Worm (Caenorhabditis elegans) whole organism, young adult: Measurements from ENCODE around the gene tmbi-4.
A peak's percentile ranks its signal among the peaks of the same experiment; 100 is the strongest.

Source experiments
- B0261.1 ChIP-seq: sonication (generic microtip); optimal IDR thresholded peaks from 2 replicates; lab custom pipeline; 2016; ENCODE audit warnings: mild to moderate bottlenecking, missing genetic modification characterization, moderate library complexity, missing compliant biosample characterization
- B0336.3 ChIP-seq: fragments of 200-800 bp; sonication (Bioruptor generic); IDR thresholded peaks from 2 replicates; pipeline ENCODE4 v1.3.6; 2022; ENCODE audit warnings: missing genetic modification characterization, missing compliant biosample characterization
- C17E4.6 ChIP-seq: fragments of 200-800 bp; sonication (Bioruptor generic); IDR thresholded peaks from 2 replicates; pipeline ENCODE4 v1.3.6; 2022; ENCODE audit warnings: missing genetic modification reagents, missing genetic modification characterization, missing compliant biosample characterization
- F22D6.2 ChIP-seq: sonication (generic microtip); optimal IDR thresholded peaks from 2 replicates; lab custom pipeline; 2016; ENCODE audit warnings: mild to moderate bottlenecking, missing genetic modification characterization, missing compliant biosample characterization
- F23B12.7 ChIP-seq: sonication (generic microtip); optimal IDR thresholded peaks from 2 replicates; lab custom pipeline; 2017; ENCODE audit warnings: missing genetic modification characterization, mild to moderate bottlenecking, missing compliant biosample characterization, antibody characterized with exemption, moderate library complexity; ENCODE audit not compliant: insufficient read depth
- F33H1.4 ChIP-seq: fragments of 200-800 bp; sonication (Bioruptor generic); IDR thresholded peaks from 2 replicates; pipeline ENCODE4 v1.3.6; 2022; ENCODE audit warnings: missing genetic modification reagents, missing genetic modification characterization, missing compliant biosample characterization
- F39B2.1 ChIP-seq: fragments of 200-800 bp; sonication (Bioruptor generic); IDR thresholded peaks from 2 replicates; pipeline ENCODE4 v1.3.6; 2022; ENCODE audit warnings: missing genetic modification reagents, missing genetic modification characterization, missing compliant biosample characterization
- F55B11.4 ChIP-seq: sonication (generic microtip); optimal IDR thresholded peaks from 2 replicates; lab custom pipeline; 2016; ENCODE audit warnings: missing compliant biosample characterization, missing genetic modification characterization, borderline replicate concordance; ENCODE audit not compliant: insufficient read depth
- ZK185.1 ChIP-seq: sonication (generic microtip); optimal IDR thresholded peaks from 2 replicates; lab custom pipeline; 2016; ENCODE audit warnings: mild to moderate bottlenecking, missing genetic modification characterization, missing compliant biosample characterization; ENCODE audit not compliant: poor library complexity, severe bottlenecking
- aptf-2 ChIP-seq: fragments of 200-800 bp; sonication (Bioruptor generic); conservative IDR thresholded peaks from 2 replicates; pipeline ENCODE4 v1.3.6; 2022; ENCODE audit warnings: missing genetic modification reagents, missing genetic modification characterization, missing compliant biosample characterization
- attf-5 ChIP-seq: fragments of 200-800 bp; sonication (Bioruptor generic); optimal IDR thresholded peaks from 2 replicates; lab custom pipeline; 2018; ENCODE audit warnings: mild to moderate bottlenecking, missing genetic modification characterization, missing compliant biosample characterization
- ccch-3 ChIP-seq: fragments of 200-800 bp; sonication (Bioruptor generic); optimal IDR thresholded peaks from 2 replicates; lab custom pipeline; 2018; ENCODE audit warnings: mild to moderate bottlenecking, missing genetic modification characterization, missing compliant biosample characterization
- cebp-2 ChIP-seq: fragments of 200-800 bp; sonication (Bioruptor generic); IDR thresholded peaks from 2 replicates; pipeline ENCODE4 v1.3.6; 2022; ENCODE audit warnings: missing genetic modification characterization, missing compliant biosample characterization
- ceh-100 ChIP-seq: fragments of 200-800 bp; sonication (Bioruptor generic); IDR thresholded peaks from 2 replicates; pipeline ENCODE4 v1.3.6; 2022; ENCODE audit warnings: missing genetic modification reagents, missing genetic modification characterization, missing compliant biosample characterization
- ceh-40 ChIP-seq: fragments of 200-800 bp; sonication (Bioruptor generic); IDR thresholded peaks from 2 replicates; pipeline ENCODE4 v1.3.6; 2022; ENCODE audit warnings: missing genetic modification characterization, missing compliant biosample characterization
- chd-7 ChIP-seq: sonication (generic microtip); optimal IDR thresholded peaks from 2 replicates; lab custom pipeline; 2016; ENCODE audit warnings: mild to moderate bottlenecking, missing genetic modification characterization, moderate library complexity, missing compliant biosample characterization
- efl-1 ChIP-seq: fragments of 150-350 bp; optimal IDR thresholded peaks from 2 replicates; lab custom pipeline; 2014; ENCODE audit warnings: missing biosample characterization, missing genetic modification reagents, missing genetic modification characterization
- egrh-3 ChIP-seq: fragments of 200-800 bp; sonication (Bioruptor generic); IDR thresholded peaks from 2 replicates; pipeline ENCODE4 v1.3.6; 2022; ENCODE audit warnings: missing genetic modification reagents, missing genetic modification characterization, missing compliant biosample characterization
- hmg-1.2 ChIP-seq: fragments of 200-800 bp; sonication (Bioruptor generic); IDR thresholded peaks from 2 replicates; pipeline ENCODE4 v1.3.6; 2022; ENCODE audit warnings: missing genetic modification reagents, missing genetic modification characterization, missing compliant biosample characterization
- let-526 ChIP-seq: fragments of 200-800 bp; sonication (Bioruptor generic); IDR thresholded peaks from 2 replicates; pipeline ENCODE4 v1.3.6; 2022; ENCODE audit warnings: missing genetic modification reagents, missing genetic modification characterization, missing compliant biosample characterization
- lin-40 ChIP-seq: sonication (generic microtip); optimal IDR thresholded peaks from 2 replicates; lab custom pipeline; 2016; ENCODE audit warnings: missing genetic modification characterization, mild to moderate bottlenecking, missing compliant biosample characterization, missing genotype, missing genetic modification reagents
- lin-54 ChIP-seq: fragments of 200-800 bp; sonication (Bioruptor generic); optimal IDR thresholded peaks from 2 replicates; lab custom pipeline; 2018; ENCODE audit warnings: mild to moderate bottlenecking, missing genetic modification characterization, missing compliant biosample characterization
- lsy-27 ChIP-seq: sonication (generic microtip); optimal IDR thresholded peaks from 2 replicates; lab custom pipeline; 2017; ENCODE audit warnings: missing genetic modification characterization, mild to moderate bottlenecking, missing compliant biosample characterization, antibody characterized with exemption, missing genotype, borderline replicate concordance; ENCODE audit not compliant: insufficient read depth
- mel-28 ChIP-seq: sonication (generic microtip); optimal IDR thresholded peaks from 2 replicates; lab custom pipeline; 2016; ENCODE audit warnings: borderline replicate concordance, mild to moderate bottlenecking, missing genetic modification characterization, missing compliant biosample characterization
- mxl-1 ChIP-seq: sonication (generic microtip); optimal IDR thresholded peaks from 2 replicates; lab custom pipeline; 2016; ENCODE audit warnings: missing genetic modification characterization, missing compliant biosample characterization
- nfya-2 ChIP-seq: fragments of 200-800 bp; sonication (Bioruptor generic); IDR thresholded peaks from 2 replicates; pipeline ENCODE4 v1.3.6; 2022; ENCODE audit warnings: missing genetic modification reagents, missing genetic modification characterization, missing compliant biosample characterization
- nhr-120 ChIP-seq: fragments of 200-800 bp; sonication (Bioruptor generic); IDR thresholded peaks from 2 replicates; pipeline ENCODE4 v1.3.6; 2022; ENCODE audit warnings: missing genetic modification characterization, missing compliant biosample characterization
- nhr-80 ChIP-seq: sonication (generic microtip); optimal IDR thresholded peaks from 2 replicates; lab custom pipeline; 2016; ENCODE audit warnings: missing genetic modification characterization, missing compliant biosample characterization
- pha-4 ChIP-seq: fragments of 150-350 bp; sonication (generic microtip); optimal IDR thresholded peaks from 2 replicates; lab custom pipeline; 2014; ENCODE audit warnings: missing biosample characterization, missing genetic modification reagents, missing genetic modification characterization
- repo-1 ChIP-seq: sonication (generic microtip); optimal IDR thresholded peaks from 2 replicates; lab custom pipeline; 2017; ENCODE audit warnings: mild to moderate bottlenecking, missing genetic modification characterization, missing compliant biosample characterization
- sdz-38 ChIP-seq: sonication (generic microtip); optimal IDR thresholded peaks from 2 replicates; lab custom pipeline; 2016; ENCODE audit warnings: missing genotype, missing genetic modification characterization, missing compliant biosample characterization
- somi-1 ChIP-seq: fragments of 200-800 bp; sonication (Bioruptor generic); optimal IDR thresholded peaks from 2 replicates; lab custom pipeline; 2018; ENCODE audit warnings: mild to moderate bottlenecking, missing genetic modification characterization, missing compliant biosample characterization
- sptf-2 ChIP-seq: fragments of 200-800 bp; sonication (Bioruptor generic); optimal IDR thresholded peaks from 2 replicates; lab custom pipeline; 2018; ENCODE audit warnings: mild to moderate bottlenecking, missing genetic modification characterization, missing compliant biosample characterization
- ztf-26 ChIP-seq: sonication (generic microtip); optimal IDR thresholded peaks from 2 replicates; lab custom pipeline; 2017; ENCODE audit warnings: missing genetic modification characterization, missing compliant biosample characterization
- ztf-28 ChIP-seq: fragments of 200-800 bp; sonication (Bioruptor generic); IDR thresholded peaks from 2 replicates; pipeline ENCODE4 v1.3.6; 2022; ENCODE audit warnings: missing genetic modification reagents, missing genetic modification characterization, missing compliant biosample characterization
- ztf-3 ChIP-seq: fragments of 200-800 bp; sonication (Bioruptor generic); optimal IDR thresholded peaks from 2 replicates; lab custom pipeline; 2018; ENCODE audit warnings: mild to moderate bottlenecking, missing genetic modification characterization, missing compliant biosample characterization

tmbi-4 gene

DNA sequence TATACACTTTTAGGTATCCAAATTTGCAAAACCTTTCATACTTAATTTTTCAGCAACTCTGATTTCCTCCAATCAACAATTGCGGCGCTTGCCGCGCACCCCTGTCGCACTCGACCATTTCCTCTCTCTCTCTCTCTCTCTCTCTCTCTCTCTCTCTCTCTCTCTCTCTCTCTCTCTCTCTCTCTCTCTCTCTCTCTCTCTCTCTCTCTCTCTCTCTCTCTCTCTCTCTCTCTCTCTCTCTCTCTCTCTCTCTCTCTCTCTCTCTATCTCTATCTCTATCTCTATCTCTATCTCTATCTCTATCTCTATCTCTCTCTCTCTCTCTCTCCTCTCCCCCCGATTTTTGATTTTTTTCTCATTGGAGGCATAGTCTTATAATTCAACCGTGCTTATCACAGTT is 31.8 kb upstream of the tmbi-4 start:
- TF ChIP-seq egrh-3 (GFP tag; lab: Robert Waterston, UW) (peak; percentile 62), hmg-1.2 (GFP tag; lab: Robert Waterston, UW) (peak; percentile 11; the same call in 1 of the 2 replicates), ztf-26 (peak; percentile 8)

DNA sequence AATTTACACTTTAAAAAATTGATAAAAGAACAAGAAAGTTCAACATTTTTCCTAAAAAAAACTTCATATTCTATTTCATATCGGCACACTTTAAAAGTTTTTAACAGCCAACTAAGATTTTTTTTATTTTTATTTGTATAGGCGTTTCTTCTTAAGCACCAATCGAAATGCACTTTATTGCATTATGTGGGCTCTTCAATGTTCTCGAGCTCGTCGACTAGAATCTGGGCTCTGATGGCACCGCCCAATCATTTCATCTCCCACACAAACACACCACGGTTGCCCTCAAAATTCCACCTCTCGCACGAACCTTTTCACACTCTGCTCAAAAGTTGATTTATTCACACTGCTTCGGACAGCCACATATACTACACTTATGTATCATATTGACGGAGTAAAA is 13.1 kb upstream of the tmbi-4 start, which contains the start of gene B0563.6:
Gene B0563.6, plus strand, starts transcription at position 301 of the 400 bp plus-strand sequence.
- TF ChIP-seq ZK185.1 (tag; lab: Kevin White, UChicago): no peak
- TF ChIP-seq F23B12.7: no peak
- TF ChIP-seq nfya-2 (GFP tag; lab: Robert Waterston, UW): no peak
- TF ChIP-seq sdz-38 (tag; lab: Kevin White, UChicago): no peak

ce11 chrX:9145848-9146247 is 4.6 kb upstream of the tmbi-4 start, which contains the start of gene B0563.5:
Gene B0563.5, plus strand, starts transcription at chrX:9146148.
- no peak for TF ChIP-seq nhr-120 (GFP tag; lab: Robert Waterston, UW)
- TF ChIP-seq F55B11.4 (tag; lab: Kevin White, UChicago): no peak
- no peak for TF ChIP-seq attf-5 (GFP tag; lab: Kevin White, UChicago)
- no peak for TF ChIP-seq B0336.3 (GFP tag; lab: Robert Waterston, UW)
- TF ChIP-seq B0261.1 (tag; lab: Kevin White, UChicago): no peak
- no peak for TF ChIP-seq ceh-100 (GFP tag; lab: Robert Waterston, UW)
- TF ChIP-seq sptf-2: no peak
- no peak for TF ChIP-seq nhr-80
- TF ChIP-seq pha-4 (tag; lab: Kevin White, UChicago): no peak
- TF ChIP-seq egrh-3 (GFP tag; lab: Robert Waterston, UW): no peak

ce11 chrX:9146953-9147352 is 3.5 kb upstream of the tmbi-4 start:
- peak; percentile 70 for TF ChIP-seq ztf-26
- TF ChIP-seq C17E4.6 (GFP tag; lab: Robert Waterston, UW): no peak
- TF ChIP-seq chd-7 (tag; lab: Kevin White, UChicago): peak; percentile 15
- TF ChIP-seq F22D6.2: no peak
- TF ChIP-seq lin-40 (tag; lab: Kevin White, UChicago): peak; percentile 64
- TF ChIP-seq lin-54 (GFP tag; lab: Kevin White, UChicago): no peak
- TF ChIP-seq lsy-27 (tag; lab: Kevin White, UChicago): no peak
- TF ChIP-seq nhr-120 (GFP tag; lab: Robert Waterston, UW): no peak
- TF ChIP-seq somi-1 (GFP tag; lab: Kevin White, UChicago): peak; percentile 61

DNA sequence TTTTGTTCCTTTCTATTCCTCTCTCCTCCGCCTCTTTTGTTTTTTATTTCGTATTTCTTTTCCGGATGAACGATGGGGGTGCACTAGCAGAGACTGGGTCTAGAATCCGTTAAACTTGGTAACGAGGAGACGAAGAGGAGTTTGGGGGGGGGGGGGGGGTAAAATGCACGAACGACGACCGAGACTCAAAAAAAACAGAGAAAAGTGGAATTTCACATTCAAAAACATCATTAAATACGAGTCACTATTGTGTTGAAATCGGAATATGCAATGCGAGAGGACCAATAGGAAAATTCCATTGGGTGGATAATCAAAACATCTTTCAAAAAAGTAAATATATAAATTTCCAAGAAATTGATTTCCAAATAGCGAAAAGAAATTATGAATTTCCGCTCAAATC is 3.7 kb downstream of the tmbi-4 start, which contains the start of gene B0563.7:
Gene B0563.7, minus strand, starts transcription at position 101 of the 400 bp plus-strand sequence.
- TF ChIP-seq efl-1: no peak
- TF ChIP-seq repo-1 (tag; lab: Kevin White, UChicago): no peak
- no peak for TF ChIP-seq cebp-2 (GFP tag; lab: Robert Waterston, UW)

DNA sequence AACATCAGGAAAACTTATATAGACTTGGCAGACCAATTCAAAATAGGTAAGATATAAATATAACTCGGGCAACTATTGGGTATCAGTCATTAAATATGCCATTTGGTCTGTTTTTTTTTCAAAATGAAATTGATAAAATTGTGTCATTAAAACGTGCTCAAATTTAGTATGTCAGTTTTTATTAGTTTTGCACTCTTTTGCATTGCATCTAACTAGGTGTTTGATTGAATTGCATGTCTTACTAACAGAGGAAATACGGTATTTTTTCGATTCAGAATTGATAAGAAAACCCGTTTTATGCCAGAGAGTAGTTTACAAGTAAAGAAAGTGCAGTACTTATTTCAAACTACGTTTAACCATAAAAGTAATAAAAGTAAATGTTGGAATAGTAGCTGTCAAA is 5.3 kb downstream of the tmbi-4 start:
- TF ChIP-seq aptf-2 (no peak), let-526 (GFP tag; lab: Robert Waterston, UW) (no peak), ccch-3 (GFP tag; lab: Kevin White, UChicago) (no peak), F23B12.7 (no peak), mxl-1 (tag; lab: Kevin White, UChicago) (no peak), ztf-3 (GFP tag; lab: Kevin White, UChicago) (no peak), mel-28 (tag; lab: Kevin White, UChicago) (no peak), ceh-40 (no peak), ztf-28 (no peak), F33H1.4 (GFP tag; lab: Robert Waterston, UW) (no peak), F39B2.1 (GFP tag; lab: Robert Waterston, UW) (no peak)
